Worm (Caenorhabditis elegans) whole organism, L2 larva: Measurements from ENCODE around the gene W09G12.6.

Experiments
- F13H6.1 ChIP-seq: sonication (generic microtip); optimal IDR thresholded peaks from 2 replicates; lab custom pipeline; 2016; ENCODE audit warnings: missing genetic modification characterization, missing compliant biosample characterization
- R02D3.7 ChIP-seq: fragments of 150-350 bp; optimal IDR thresholded peaks from 2 replicates; lab custom pipeline; 2014; ENCODE audit warnings: missing biosample characterization, missing genetic modification characterization
- elt-3 ChIP-seq: sonication (generic microtip); optimal IDR thresholded peaks from 2 replicates; lab custom pipeline; 2017; ENCODE audit warnings: missing biosample characterization, missing genetic modification characterization
- gmeb-1 ChIP-seq: fragments of 150-350 bp; optimal IDR thresholded peaks from 2 replicates; lab custom pipeline; 2014; ENCODE audit warnings: missing biosample characterization, missing genetic modification characterization
- nhr-12 ChIP-seq: fragments of 150-350 bp; optimal IDR thresholded peaks from 2 replicates; lab custom pipeline; 2014; ENCODE audit warnings: missing biosample characterization, missing genetic modification characterization
- sma-3 ChIP-seq: sonication (generic microtip); optimal IDR thresholded peaks from 2 replicates; lab custom pipeline; 2016; ENCODE audit warnings: missing genetic modification reagents, missing genetic modification characterization, missing compliant biosample characterization
- snpc-4 ChIP-seq: fragments of 150-350 bp; optimal IDR thresholded peaks from 2 replicates; lab custom pipeline; 2014; ENCODE audit warnings: missing biosample characterization, missing genetic modification characterization
- unc-39 ChIP-seq: fragments of 150-350 bp; optimal IDR thresholded peaks from 2 replicates; lab custom pipeline; 2014; ENCODE audit warnings: missing biosample characterization, missing genetic modification characterization
- unc-62 ChIP-seq: fragments of 150-350 bp; optimal IDR thresholded peaks from 2 replicates; lab custom pipeline; 2014; ENCODE audit warnings: missing biosample characterization, missing genetic modification reagents, missing genetic modification characterization

- no peak for TF ChIP-seq unc-39 (tag; lab: Kevin White, UChicago)
- TF ChIP-seq snpc-4 (tag; lab: Kevin White, UChicago) = no peak
- no peak for TF ChIP-seq elt-3 (tag; lab: Kevin White, UChicago)
- TF ChIP-seq sma-3 (GFP tag; lab: Kevin White, UChicago) = no peak
- TF ChIP-seq nhr-12 = no peak
- no peak for TF ChIP-seq unc-62 (GFP tag; lab: Kevin White, UChicago)
- TF ChIP-seq R02D3.7 (tag; lab: Kevin White, UChicago) = no peak
- TF ChIP-seq F13H6.1 (tag; lab: Kevin White, UChicago) = no peak
- TF ChIP-seq gmeb-1 (tag; lab: Kevin White, UChicago) = no peak
These were observed at the start of gene W09G12.6 for ce11 chrIV:1231589-1231988.
